Worm (Caenorhabditis elegans) whole organism, early embryonic: Measurements from ENCODE around the gene pals-32.

Experiments used
- B0310.2 ChIP-seq: sonication (generic microtip); optimal IDR thresholded peaks from 2 replicates; lab custom pipeline; 2016; ENCODE audit warnings: mild to moderate bottlenecking, missing genetic modification characterization, missing compliant biosample characterization
- F13C5.2 ChIP-seq: sonication (generic microtip); optimal IDR thresholded peaks from 2 replicates; lab custom pipeline; 2017; ENCODE audit warnings: mild to moderate bottlenecking, missing genetic modification characterization, inconsistent platforms, missing compliant biosample characterization
- aly-1 ChIP-seq: sonication (generic microtip); optimal IDR thresholded peaks from 2 replicates; lab custom pipeline; 2016; ENCODE audit warnings: missing genetic modification characterization, missing compliant biosample characterization
- ama-1 ChIP-seq: fragments of 150-350 bp; optimal IDR thresholded peaks from 2 replicates; lab custom pipeline; 2014
- ets-7 ChIP-seq: sonication (generic microtip); optimal IDR thresholded peaks from 2 replicates; lab custom pipeline; 2016; ENCODE audit warnings: missing genotype, missing genetic modification characterization, missing compliant biosample characterization
- hmg-4 ChIP-seq: fragments of 200-800 bp; sonication (Bioruptor generic); optimal IDR thresholded peaks from 2 replicates; lab custom pipeline; 2018; ENCODE audit warnings: mild to moderate bottlenecking, missing genetic modification characterization, missing compliant biosample characterization

ce11 chrV:2881016-2881415 is 15.4 kb upstream of the pals-32 start, which contains the start of gene ifc-1:
- no peak for TF ChIP-seq ets-7 (tag; lab: Kevin White, UChicago)
- no peak for TF ChIP-seq ama-1 (lab: Kevin White, UChicago)
- no peak for TF ChIP-seq F13C5.2 (tag; lab: Kevin White, UChicago)
- TF ChIP-seq B0310.2 (tag; lab: Kevin White, UChicago) = no peak
- TF ChIP-seq aly-1 (tag; lab: Kevin White, UChicago) = no peak
- no peak for TF ChIP-seq hmg-4 (GFP tag; lab: Kevin White, UChicago)
